Worm (Caenorhabditis elegans): Measurements from ENCODE around the gene K09F6.11.

DNA sequence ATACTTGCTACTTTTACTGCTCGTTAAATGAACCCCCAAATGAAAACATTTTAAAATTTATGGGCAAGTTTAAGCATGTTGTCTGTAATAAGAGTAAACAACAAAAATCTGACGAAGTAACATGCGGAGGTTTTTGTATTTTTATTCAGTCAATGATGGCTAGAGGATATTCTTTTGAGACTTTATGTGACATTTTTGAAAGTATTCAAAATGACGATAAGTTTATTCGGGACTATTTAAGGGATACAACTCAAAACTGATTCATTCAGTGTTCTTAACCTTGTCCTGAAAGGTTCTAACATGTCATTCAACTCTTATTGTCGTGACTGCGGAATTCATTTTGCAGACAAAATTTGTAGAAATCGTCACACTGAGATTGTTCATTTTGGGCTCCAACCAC lies at the start of gene K09F6.11:
- TF ChIP-seq die-1 (tag; optimal IDR thresholded peaks at IDR 0.05): no peak
- no peak for TF ChIP-seq nfya-2 (GFP tag; IDR thresholded peaks at IDR 0.05)
- no peak for TF ChIP-seq F10E7.11 (tag; optimal IDR thresholded peaks at IDR 0.05)
- no peak for TF ChIP-seq dox-1 (GFP tag; IDR thresholded peaks at IDR 0.05)
- TF ChIP-seq nhr-120 (GFP tag; IDR thresholded peaks at IDR 0.05): no peak
- TF ChIP-seq ekl-4 (GFP tag; IDR thresholded peaks at IDR 0.05): no peak
- TF ChIP-seq let-607 (tag; optimal IDR thresholded peaks at IDR 0.05): no peak
- TF ChIP-seq dpff-1 (tag; optimal IDR thresholded peaks at IDR 0.05): no peak
- no peak for TF ChIP-seq F55B11.4 (tag; optimal IDR thresholded peaks at IDR 0.05; ENCODE audit: borderline replicate concordance, insufficient read depth)
